Fruit fly (Drosophila melanogaster) whole organism, embryonic: ENCODE data around the gene CG8677.

Source experiments
- CG30020 ChIP-seq: fragments of 200-800 bp; optimal IDR thresholded peaks from 2 replicates; lab custom pipeline; 2019; ENCODE audit warnings: missing biosample characterization, mild to moderate bottlenecking, missing genetic modification characterization, moderate library complexity
- CG3995 ChIP-seq: fragments of 200-800 bp; sonication (Bioruptor generic); optimal IDR thresholded peaks from 3 replicates; lab custom pipeline; 2016; ENCODE audit warnings: missing biosample characterization, missing genetic modification characterization
- CG4328 ChIP-seq: fragments of 200-800 bp; sonication (Bioruptor generic); optimal IDR thresholded peaks from 3 replicates; lab custom pipeline; 2017; ENCODE audit warnings: missing biosample characterization, missing genetic modification reagents, missing genetic modification characterization
- CG4424 ChIP-seq: fragments of 200-800 bp; sonication (Bioruptor generic); optimal IDR thresholded peaks from 3 replicates; lab custom pipeline; 2016; ENCODE audit warnings: missing biosample characterization, missing genetic modification characterization
- CG7928 ChIP-seq: fragments of 200-800 bp; sonication (Bioruptor generic); optimal IDR thresholded peaks from 2 replicates; lab custom pipeline; 2017; ENCODE audit warnings: missing biosample characterization, mild to moderate bottlenecking, missing genetic modification characterization
- Fer1 ChIP-seq: fragments of 200-800 bp; sonication (Bioruptor generic); optimal IDR thresholded peaks from 2 replicates; lab custom pipeline; 2017; ENCODE audit warnings: missing biosample characterization, mild to moderate bottlenecking, missing genetic modification characterization
- chif ChIP-seq, 2 experiments: fragments of 200-800 bp; sonication (Bioruptor generic); optimal IDR thresholded peaks; 3 replicates each; lab custom pipeline; 2016; ENCODE audit warnings: missing biosample characterization in 2 of 2, missing genetic modification characterization in 2 of 2
- dysf ChIP-seq: fragments of 200-800 bp; sonication (Bioruptor generic); IDR thresholded peaks from 3 replicates; pipeline ENCODE4 v1.3.6; 2022; ENCODE audit warnings: missing biosample characterization, missing genetic modification characterization
- shn ChIP-seq: fragments of 200-800 bp; sonication (Bioruptor generic); optimal IDR thresholded peaks from 3 replicates; lab custom pipeline; 2016; ENCODE audit warnings: missing biosample characterization, missing genetic modification characterization
- unc-4 ChIP-seq: fragments of 200-800 bp; sonication (Bioruptor generic); IDR thresholded peaks from 2 replicates; pipeline ENCODE4 v1.3.6; 2022; ENCODE audit warnings: missing biosample characterization, missing genetic modification characterization; ENCODE audit not compliant: partially characterized antibody
- zf30C ChIP-seq: fragments of 200-800 bp; sonication (Bioruptor generic); optimal IDR thresholded peaks from 3 replicates; lab custom pipeline; 2018; ENCODE audit warnings: missing biosample characterization, mild to moderate bottlenecking, missing genetic modification characterization

- no peak for TF ChIP-seq CG4328 (GFP tag; lab: Kevin White, UChicago)
- TF ChIP-seq Fer1 (GFP tag; lab: Kevin White, UChicago) = no peak
- peak; percentile 27; the same call in 1 of the 2 replicates for TF ChIP-seq unc-4 (GFP tag; lab: Robert Waterston, UW)
- no peak for TF ChIP-seq chif (GFP tag; optimal IDR thresholded peaks at IDR 0.05; lab: Kevin White, UChicago)
- TF ChIP-seq CG7928 (GFP tag; lab: Kevin White, UChicago) = no peak
- TF ChIP-seq CG30020 (tag; lab: Kevin White, UChicago) = no peak
- TF ChIP-seq CG3995 (GFP tag; lab: Kevin White, UChicago) = no peak
- no peak for TF ChIP-seq dysf (GFP tag; lab: Robert Waterston, UW)
- no peak for TF ChIP-seq CG4424
- no peak for TF ChIP-seq shn (GFP tag; lab: Kevin White, UChicago)
- no peak for TF ChIP-seq zf30C (GFP tag; lab: Kevin White, UChicago)
Measured at dm6 chr2L:21221778-21222177, 666 bp downstream of the CG8677 start.
